Worm (Caenorhabditis elegans) whole organism, mixed stage, embryonic: ENCODE data around the gene F21G4.3.

Experiments
- M03D4.4 ChIP-seq: sonication (generic microtip); optimal IDR thresholded peaks from 2 replicates; lab custom pipeline; 2017; ENCODE audit warnings: mild to moderate bottlenecking, missing genetic modification characterization, missing compliant biosample characterization
- bed-3 ChIP-seq: fragments of 200-800 bp; sonication (Bioruptor generic); optimal IDR thresholded peaks from 3 replicates; lab custom pipeline; 2018; ENCODE audit warnings: mild to moderate bottlenecking, missing genetic modification characterization, moderate library complexity, missing compliant biosample characterization
- blmp-1 ChIP-seq: fragments of 150-350 bp; optimal IDR thresholded peaks from 2 replicates; lab custom pipeline; 2014; ENCODE audit warnings: missing biosample characterization, missing genetic modification characterization
- ceh-43 ChIP-seq: fragments of 200-800 bp; sonication (Bioruptor generic); optimal IDR thresholded peaks from 2 replicates; lab custom pipeline; 2018; ENCODE audit warnings: mild to moderate bottlenecking, missing genetic modification characterization, moderate library complexity, missing compliant biosample characterization
- ceh-83 ChIP-seq: fragments of 200-800 bp; sonication (Bioruptor generic); optimal IDR thresholded peaks from 2 replicates; lab custom pipeline; 2018; ENCODE audit warnings: mild to moderate bottlenecking, missing genetic modification characterization, missing compliant biosample characterization
- ces-1 ChIP-seq: fragments of 150-350 bp; optimal IDR thresholded peaks from 2 replicates; lab custom pipeline; 2014; ENCODE audit warnings: missing biosample characterization, missing genetic modification reagents, missing genetic modification characterization
- cnd-1 ChIP-seq: fragments of 200-800 bp; sonication (Bioruptor generic); optimal IDR thresholded peaks from 2 replicates; lab custom pipeline; 2018; ENCODE audit warnings: mild to moderate bottlenecking, missing genetic modification characterization, missing compliant biosample characterization
- drap-1 ChIP-seq: fragments of 200-800 bp; sonication (Bioruptor generic); optimal IDR thresholded peaks from 3 replicates; lab custom pipeline; 2018; ENCODE audit warnings: mild to moderate bottlenecking, missing genetic modification characterization, missing compliant biosample characterization
- elt-1 ChIP-seq: sonication (generic microtip); optimal IDR thresholded peaks from 2 replicates; lab custom pipeline; 2017; ENCODE audit warnings: missing genetic modification characterization, mild to moderate bottlenecking, missing compliant biosample characterization, antibody characterized with exemption, moderate library complexity, borderline replicate concordance; ENCODE audit not compliant: insufficient read depth
- flh-1 ChIP-seq: fragments of 200-800 bp; sonication (Bioruptor generic); optimal IDR thresholded peaks from 2 replicates; lab custom pipeline; 2018; ENCODE audit warnings: mild to moderate bottlenecking, missing genetic modification characterization, moderate library complexity, missing compliant biosample characterization
- ham-2 ChIP-seq: fragments of 200-800 bp; sonication (Bioruptor generic); optimal IDR thresholded peaks from 2 replicates; lab custom pipeline; 2018; ENCODE audit warnings: mild to moderate bottlenecking, missing genetic modification characterization, missing compliant biosample characterization
- hlh-1 ChIP-seq: fragments of 150-350 bp; optimal IDR thresholded peaks from 2 replicates; lab custom pipeline; 2014; ENCODE audit warnings: missing biosample characterization, missing genetic modification reagents, missing genetic modification characterization
- lin-13 ChIP-seq: fragments of 150-350 bp; optimal IDR thresholded peaks from 2 replicates; lab custom pipeline; 2014; ENCODE audit warnings: missing biosample characterization, missing genetic modification characterization
- lin-32 ChIP-seq: fragments of 200-800 bp; sonication (Bioruptor generic); optimal IDR thresholded peaks from 2 replicates; lab custom pipeline; 2018; ENCODE audit warnings: mild to moderate bottlenecking, missing genetic modification characterization, missing compliant biosample characterization
- lsy-2 ChIP-seq: fragments of 150-350 bp; optimal IDR thresholded peaks from 2 replicates; lab custom pipeline; 2014; ENCODE audit warnings: missing biosample characterization, missing genetic modification characterization
- mab-5 ChIP-seq: fragments of 150-350 bp; optimal IDR thresholded peaks from 2 replicates; lab custom pipeline; 2014; ENCODE audit warnings: missing biosample characterization, missing genetic modification characterization
- mep-1 ChIP-seq: fragments of 150-350 bp; optimal IDR thresholded peaks from 2 replicates; lab custom pipeline; 2017; ENCODE audit warnings: missing biosample characterization, missing genetic modification reagents, missing genetic modification characterization, inconsistent platforms
- mls-2 ChIP-seq: sonication (generic microtip); optimal IDR thresholded peaks from 2 replicates; lab custom pipeline; 2016; ENCODE audit warnings: mild to moderate bottlenecking, missing genetic modification characterization, moderate library complexity, missing compliant biosample characterization
- nhr-12 ChIP-seq: fragments of 150-350 bp; optimal IDR thresholded peaks from 2 replicates; lab custom pipeline; 2014; ENCODE audit warnings: missing biosample characterization, missing genetic modification characterization
- nhr-2 ChIP-seq: fragments of 150-350 bp; optimal IDR thresholded peaks from 2 replicates; lab custom pipeline; 2014; ENCODE audit warnings: missing biosample characterization, missing genetic modification characterization
- nhr-28 ChIP-seq: fragments of 150-350 bp; optimal IDR thresholded peaks from 2 replicates; lab custom pipeline; 2014; ENCODE audit warnings: missing biosample characterization, missing genetic modification characterization
- nhr-76 ChIP-seq: sonication (generic microtip); optimal IDR thresholded peaks from 2 replicates; lab custom pipeline; 2017; ENCODE audit warnings: missing biosample characterization, missing genetic modification characterization
- pha-4 ChIP-seq: fragments of 150-350 bp; optimal IDR thresholded peaks from 2 replicates; lab custom pipeline; 2018; ENCODE audit warnings: missing biosample characterization, missing genetic modification reagents, missing genetic modification characterization
- sem-2 ChIP-seq: fragments of 200-800 bp; sonication (Bioruptor generic); optimal IDR thresholded peaks from 2 replicates; lab custom pipeline; 2018; ENCODE audit warnings: mild to moderate bottlenecking, missing genetic modification characterization, missing compliant biosample characterization
- snpc-4 ChIP-seq: fragments of 150-350 bp; optimal IDR thresholded peaks from 2 replicates; lab custom pipeline; 2014; ENCODE audit warnings: missing biosample characterization, missing genetic modification characterization
- sptf-1 ChIP-seq: sonication (generic microtip); optimal IDR thresholded peaks from 2 replicates; lab custom pipeline; 2017; ENCODE audit warnings: mild to moderate bottlenecking, missing genetic modification characterization, moderate library complexity, missing compliant biosample characterization
- unc-120 ChIP-seq: sonication (generic microtip); optimal IDR thresholded peaks from 2 replicates; lab custom pipeline; 2017; ENCODE audit warnings: missing genetic modification characterization, missing compliant biosample characterization; ENCODE audit not compliant: poor library complexity, severe bottlenecking
- unc-62 ChIP-seq: fragments of 150-350 bp; optimal IDR thresholded peaks from 2 replicates; lab custom pipeline; 2014; ENCODE audit warnings: missing biosample characterization, missing genetic modification reagents, missing genetic modification characterization
- zip-8 ChIP-seq: fragments of 150-350 bp; optimal IDR thresholded peaks from 2 replicates; lab custom pipeline; 2014; ENCODE audit warnings: missing biosample characterization, missing genetic modification characterization
- ztf-11 ChIP-seq: fragments of 150-350 bp; optimal IDR thresholded peaks from 2 replicates; lab custom pipeline; 2014; ENCODE audit warnings: missing biosample characterization, missing genetic modification characterization

The F21G4.3 gene

DNA sequence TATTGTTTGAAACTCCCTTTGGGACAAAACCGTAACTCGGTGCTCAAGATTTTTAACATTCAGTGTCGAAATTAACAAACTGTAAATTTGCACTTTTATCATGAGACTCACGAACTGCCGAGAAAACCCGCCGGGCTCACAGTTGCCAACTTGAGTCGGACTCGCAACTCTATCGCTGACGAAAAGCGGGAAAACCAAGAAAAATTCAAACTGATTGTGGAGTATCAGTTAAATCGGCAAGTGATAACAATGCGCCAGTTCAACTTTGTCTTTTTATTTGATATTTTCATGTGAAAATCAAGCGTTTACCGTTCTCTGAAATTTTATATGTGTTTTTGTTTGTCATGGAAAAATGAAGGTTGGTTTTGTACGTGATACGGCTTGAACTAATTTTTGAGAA is 12.4 kb upstream of the F21G4.3 start:
- TF ChIP-seq ceh-43 (no peak), pha-4 (tag; lab: Kevin White, UChicago) (no peak), flh-1 (GFP tag; lab: Kevin White, UChicago) (no peak), lin-32 (no peak), M03D4.4 (no peak), mls-2 (tag; lab: Kevin White, UChicago) (no peak), zip-8 (tag; lab: Kevin White, UChicago) (no peak)

DNA sequence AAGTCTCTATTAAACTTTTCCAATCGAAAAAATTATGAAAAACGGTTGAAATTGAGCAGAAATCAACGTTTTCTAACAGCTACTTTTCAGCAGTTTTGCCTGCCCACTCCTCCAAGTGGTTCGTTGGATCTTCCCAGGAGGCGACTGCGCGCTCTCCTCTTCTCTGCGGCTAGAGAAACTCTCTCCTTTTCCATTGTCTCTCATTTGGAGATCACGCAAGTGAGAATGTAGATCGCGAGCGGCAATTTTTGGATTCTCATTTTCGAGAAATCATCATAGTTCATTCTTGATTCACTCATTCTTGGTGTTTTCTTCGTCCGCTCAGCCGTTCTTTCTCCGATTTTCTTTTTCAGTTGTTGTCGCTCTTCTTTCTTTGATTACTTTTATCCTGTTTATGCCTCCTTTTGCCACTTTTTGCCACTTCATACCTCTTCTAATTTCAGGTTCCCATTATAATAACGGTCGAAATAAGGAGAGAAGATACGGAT is 11.1 kb upstream of the F21G4.3 start, which contains the start of gene mrp-4:
Gene mrp-4 (plus strand): TSS at position 438 of the 488 bp plus-strand sequence.
- no peak for TF ChIP-seq elt-1 (tag; lab: Kevin White, UChicago)
- no peak for TF ChIP-seq lsy-2 (tag; lab: Kevin White, UChicago)
- no peak for TF ChIP-seq lin-32
- TF ChIP-seq nhr-12 (tag; lab: Kevin White, UChicago) = no peak
- no peak for TF ChIP-seq drap-1 (GFP tag; lab: Kevin White, UChicago)
- TF ChIP-seq nhr-2 (tag; lab: Kevin White, UChicago) = no peak
- no peak for TF ChIP-seq ceh-43
- no peak for TF ChIP-seq ham-2
- TF ChIP-seq unc-120 = no peak
- no peak for TF ChIP-seq bed-3
- TF ChIP-seq zip-8 (tag; lab: Kevin White, UChicago) = no peak
- TF ChIP-seq, all 35 proteins: peak for 0

DNA sequence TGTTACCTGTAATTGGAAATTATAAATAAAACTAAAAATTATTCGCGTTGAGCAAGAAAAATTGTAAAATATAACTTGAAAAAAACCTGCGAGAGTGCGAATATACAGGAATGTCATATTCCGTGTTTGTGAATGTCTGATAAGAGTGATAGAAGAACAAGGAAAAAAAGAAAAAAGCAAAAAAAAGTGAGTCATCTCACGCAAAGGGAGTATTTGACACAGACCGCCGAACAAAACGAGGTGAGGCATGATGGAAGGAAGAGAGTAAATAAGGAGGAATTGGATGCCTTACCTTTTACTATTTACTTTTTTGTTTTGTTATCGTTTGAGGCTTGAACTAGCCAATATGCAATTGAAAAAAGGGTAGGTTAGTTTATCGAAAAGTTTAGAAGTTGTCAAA is 2.6 kb upstream of the F21G4.3 start, which contains the start of gene F21G4.1:
Gene F21G4.1 (minus strand): TSS at position 6 of the 400 bp plus-strand sequence.
- TF ChIP-seq cnd-1 (tag; lab: Kevin White, UChicago) = no peak
- TF ChIP-seq mab-5 (tag; lab: Kevin White, UChicago) = no peak
- TF ChIP-seq blmp-1 = no peak
- TF ChIP-seq lin-13 (tag; lab: Kevin White, UChicago) = no peak
- no peak for TF ChIP-seq nhr-76 (tag; lab: Kevin White, UChicago)
- TF ChIP-seq unc-62 = no peak
- TF ChIP-seq mls-2 (tag; lab: Kevin White, UChicago) = no peak
- no peak for TF ChIP-seq elt-1 (tag; lab: Kevin White, UChicago)
- TF ChIP-seq sptf-1 (tag; lab: Kevin White, UChicago) = no peak
- no peak for TF ChIP-seq sem-2 (GFP tag; lab: Kevin White, UChicago)
- no peak for TF ChIP-seq zip-8 (tag; lab: Kevin White, UChicago)
- no peak for TF ChIP-seq lin-32
- no peak for TF ChIP-seq nhr-28
- TF ChIP-seq nhr-2 (tag; lab: Kevin White, UChicago) = no peak
- TF ChIP-seq snpc-4 (tag; lab: Kevin White, UChicago) = no peak
- TF ChIP-seq ces-1 (GFP tag; lab: Kevin White, UChicago) = no peak
- no peak for TF ChIP-seq M03D4.4
- no peak for TF ChIP-seq hlh-1 (tag; lab: Kevin White, UChicago)
- no peak for TF ChIP-seq ham-2
- no peak for TF ChIP-seq mep-1 (tag; lab: Kevin White, UChicago)
- TF ChIP-seq, all 35 proteins: peak for 0

DNA sequence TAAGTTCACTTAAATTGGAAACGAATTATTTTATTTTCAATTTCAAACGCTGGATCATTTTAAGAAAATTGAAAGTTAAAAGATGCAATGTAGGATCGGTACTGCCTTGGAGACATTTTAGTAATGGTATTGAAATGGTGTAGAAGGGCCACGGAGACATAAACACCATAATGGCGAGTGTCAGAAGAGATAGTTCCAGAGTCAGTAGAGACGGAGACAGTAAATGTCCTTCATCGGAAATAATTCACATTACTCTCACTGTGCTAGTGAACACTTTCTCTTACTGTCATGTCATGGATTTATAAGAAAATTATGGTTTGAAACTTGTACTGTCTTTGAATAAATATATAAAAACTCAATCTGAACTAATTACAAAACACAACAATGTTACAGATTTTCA is 1.9 kb upstream of the F21G4.3 start:
- TF ChIP-seq blmp-1 (peak; percentile 76), sptf-1 (tag; lab: Kevin White, UChicago) (no peak)

DNA sequence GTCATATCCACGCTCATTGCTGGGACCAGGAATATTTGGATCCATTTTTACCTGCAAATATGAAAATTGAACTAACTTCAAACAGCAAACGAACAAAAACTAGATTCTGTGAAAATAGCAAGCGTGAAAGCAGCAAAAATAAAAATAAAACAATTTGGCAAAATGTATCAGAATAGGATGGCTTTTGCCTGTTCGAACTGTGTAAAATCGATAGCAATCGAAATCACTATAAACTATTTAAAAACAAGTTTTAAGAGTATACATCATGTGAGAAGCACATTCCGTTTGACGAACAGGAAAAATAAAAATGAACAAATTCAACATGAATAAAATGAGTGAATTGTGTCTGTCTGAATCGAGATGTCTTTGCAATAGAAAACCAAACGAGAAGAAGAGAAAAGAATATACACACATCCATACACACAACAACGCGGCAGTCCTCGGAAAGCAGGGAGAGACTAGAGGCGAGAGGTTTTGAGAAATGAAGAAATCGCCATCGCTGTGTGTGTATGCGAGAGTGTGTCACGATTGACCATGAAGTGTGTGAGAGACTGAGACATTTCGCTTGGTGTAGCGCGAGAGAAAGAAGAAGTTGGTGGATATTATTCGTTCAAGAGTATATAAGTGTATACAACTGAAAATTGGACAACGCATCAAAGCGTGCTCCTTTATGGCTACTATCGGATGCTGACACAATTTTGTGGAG is 4.6 kb downstream of the F21G4.3 start, which contains the start of gene phf-34:
Gene phf-34 (minus strand): TSS at position 51 of the 706 bp plus-strand sequence.
- TF ChIP-seq ceh-83 = no peak
- TF ChIP-seq bed-3 = no peak
- peak; percentile 22 for TF ChIP-seq mls-2 (tag; lab: Kevin White, UChicago)
- TF ChIP-seq ham-2 = peak; percentile 21
- peak; percentile 28 for TF ChIP-seq sptf-1 (tag; lab: Kevin White, UChicago)
- TF ChIP-seq unc-62 = peak; percentile 37
- peak; percentile 22 for TF ChIP-seq mep-1 (tag; lab: Kevin White, UChicago)
- TF ChIP-seq hlh-1 (tag; lab: Kevin White, UChicago) = peak; percentile 35
- peak; percentile 38 for TF ChIP-seq unc-120
- TF ChIP-seq ztf-11 = no peak
- peak; percentile 66 for TF ChIP-seq ces-1 (GFP tag; lab: Kevin White, UChicago)
